Fruit fly (Drosophila melanogaster) whole organism, embryonic: ENCODE measurements around the gene CG14245.

Experiments used
- Ada2b ChIP-seq: fragments of 200-800 bp; sonication (Bioruptor generic); IDR thresholded peaks from 2 replicates; pipeline ENCODE4 v1.3.6; 2022; ENCODE audit warnings: missing biosample characterization, missing genetic modification characterization
- Adf1 ChIP-seq: fragments of 200-800 bp; sonication (Bioruptor generic); IDR thresholded peaks from 2 replicates; pipeline ENCODE4 v1.3.6; 2022; ENCODE audit warnings: missing biosample characterization, missing genetic modification characterization
- Aef1 ChIP-seq: fragments of 200-800 bp; sonication (Bioruptor generic); IDR thresholded peaks from 3 replicates; pipeline ENCODE4 v1.3.6; 2022; ENCODE audit warnings: missing biosample characterization, missing genetic modification characterization
- CG11398 ChIP-seq: fragments of 200-800 bp; sonication (Bioruptor generic); optimal IDR thresholded peaks from 2 replicates; lab custom pipeline; 2016; ENCODE audit warnings: missing biosample characterization, missing genetic modification characterization
- CG11696 ChIP-seq: fragments of 200-800 bp; sonication (Bioruptor generic); IDR thresholded peaks from 2 replicates; pipeline ENCODE4 v1.3.6; 2022; ENCODE audit warnings: missing biosample characterization, missing genetic modification characterization
- CG12659 ChIP-seq: fragments of 200-800 bp; sonication (Bioruptor generic); optimal IDR thresholded peaks from 3 replicates; lab custom pipeline; 2017; ENCODE audit warnings: mild to moderate bottlenecking, missing biosample characterization, missing genetic modification reagents, missing genetic modification characterization
- CG13424 ChIP-seq: fragments of 200-800 bp; sonication (Bioruptor generic); optimal IDR thresholded peaks from 2 replicates; lab custom pipeline; 2019; ENCODE audit warnings: missing biosample characterization, mild to moderate bottlenecking, missing genetic modification characterization, moderate library complexity
- CG15514 ChIP-seq: fragments of 200-800 bp; sonication (Bioruptor generic); optimal IDR thresholded peaks from 3 replicates; lab custom pipeline; 2017; ENCODE audit warnings: missing biosample characterization, missing genetic modification characterization, mild to moderate bottlenecking, moderate library complexity, missing genetic modification reagents
- CG16779 ChIP-seq: fragments of 200-800 bp; sonication (Bioruptor generic); IDR thresholded peaks from 2 replicates; pipeline ENCODE4 v1.3.6; 2022; ENCODE audit warnings: missing biosample characterization, missing genetic modification characterization
- CG17186 ChIP-seq: fragments of 200-800 bp; sonication (Bioruptor generic); optimal IDR thresholded peaks from 3 replicates; lab custom pipeline; 2017; ENCODE audit warnings: missing biosample characterization, missing genetic modification reagents, missing genetic modification characterization
- CG17802 ChIP-seq: fragments of 200-800 bp; sonication (Bioruptor generic); optimal IDR thresholded peaks from 2 replicates; lab custom pipeline; 2018; ENCODE audit warnings: missing biosample characterization, mild to moderate bottlenecking, missing genetic modification characterization, moderate library complexity
- CG30431 ChIP-seq: fragments of 200-800 bp; sonication (Bioruptor generic); optimal IDR thresholded peaks from 2 replicates; lab custom pipeline; 2017; ENCODE audit warnings: missing biosample characterization, missing genetic modification characterization
- CG34376 ChIP-seq: fragments of 200-800 bp; sonication (Bioruptor generic); optimal IDR thresholded peaks from 2 replicates; lab custom pipeline; 2018; ENCODE audit warnings: missing biosample characterization, mild to moderate bottlenecking, missing genetic modification characterization
- CG3838 ChIP-seq: fragments of 200-800 bp; sonication (Bioruptor generic); optimal IDR thresholded peaks from 3 replicates; lab custom pipeline; 2016; ENCODE audit warnings: missing biosample characterization, missing genetic modification characterization
- CG4404 ChIP-seq: fragments of 200-800 bp; sonication (Bioruptor generic); IDR thresholded peaks from 2 replicates; pipeline ENCODE4 v1.3.6; 2022; ENCODE audit warnings: missing biosample characterization, missing genetic modification characterization
- CG7839 ChIP-seq: fragments of 200-800 bp; sonication (Bioruptor generic); optimal IDR thresholded peaks from 3 replicates; lab custom pipeline; 2018; ENCODE audit warnings: missing biosample characterization, mild to moderate bottlenecking, missing genetic modification characterization, moderate library complexity
- CrebB ChIP-seq: fragments of 200-800 bp; sonication (Bioruptor generic); optimal IDR thresholded peaks from 3 replicates; lab custom pipeline; 2018; ENCODE audit warnings: missing biosample characterization, mild to moderate bottlenecking, missing genetic modification characterization
- D19B ChIP-seq: fragments of 200-800 bp; sonication (Bioruptor generic); optimal IDR thresholded peaks from 2 replicates; lab custom pipeline; 2017; ENCODE audit warnings: missing biosample characterization, mild to moderate bottlenecking, missing genetic modification characterization
- Deaf1 ChIP-seq: fragments of 200-800 bp; optimal IDR thresholded peaks from 3 replicates; lab custom pipeline; 2019; ENCODE audit warnings: missing biosample characterization, mild to moderate bottlenecking, missing genetic modification characterization, moderate library complexity
- Dek ChIP-seq: fragments of 200-800 bp; sonication (Bioruptor generic); optimal IDR thresholded peaks from 3 replicates; lab custom pipeline; 2019; ENCODE audit warnings: missing biosample characterization, mild to moderate bottlenecking, missing genetic modification characterization, moderate library complexity
- Dip3 ChIP-seq: fragments of 200-800 bp; sonication (Bioruptor generic); optimal IDR thresholded peaks from 3 replicates; lab custom pipeline; 2016; ENCODE audit warnings: missing biosample characterization, missing genetic modification characterization
- Ets97D ChIP-seq: fragments of 200-800 bp; sonication (Bioruptor generic); optimal IDR thresholded peaks from 3 replicates; lab custom pipeline; 2016; ENCODE audit warnings: missing biosample characterization, missing genetic modification characterization
- Hr3 ChIP-seq: fragments of 200-800 bp; sonication (Bioruptor generic); optimal IDR thresholded peaks from 3 replicates; lab custom pipeline; 2016; ENCODE audit warnings: missing biosample characterization, missing genetic modification characterization
- Max ChIP-seq: fragments of 200-800 bp; sonication (Bioruptor generic); optimal IDR thresholded peaks from 2 replicates; lab custom pipeline; 2016; ENCODE audit warnings: missing biosample characterization, mild to moderate bottlenecking, missing genetic modification characterization
- Nf-YB ChIP-seq: fragments of 200-800 bp; sonication (Bioruptor generic); optimal IDR thresholded peaks from 3 replicates; lab custom pipeline; 2019; ENCODE audit warnings: missing biosample characterization, mild to moderate bottlenecking, missing genetic modification characterization, moderate library complexity
- PHDP ChIP-seq: fragments of 200-800 bp; sonication (Bioruptor generic); optimal IDR thresholded peaks from 3 replicates; lab custom pipeline; 2018; ENCODE audit warnings: missing biosample characterization, mild to moderate bottlenecking, missing genetic modification characterization, moderate library complexity
- Rfx ChIP-seq: fragments of 200-800 bp; sonication (Bioruptor generic); IDR thresholded peaks from 2 replicates; pipeline ENCODE4 v1.3.6; 2022; ENCODE audit warnings: missing biosample characterization, missing genetic modification characterization
- Six4 ChIP-seq: fragments of 200-800 bp; sonication (Bioruptor generic); optimal IDR thresholded peaks from 2 replicates; lab custom pipeline; 2016; ENCODE audit warnings: missing biosample characterization, missing genetic modification characterization
- insv ChIP-seq, 2 experiments: fragments of 200-800 bp; sonication (Bioruptor generic); optimal IDR thresholded peaks; 3 replicates each; lab custom pipeline; 2016 to 2018; ENCODE audit warnings: missing biosample characterization in 2 of 2, missing genetic modification characterization in 2 of 2
- jing ChIP-seq: fragments of 200-800 bp; sonication (Bioruptor generic); optimal IDR thresholded peaks from 2 replicates; lab custom pipeline; 2018; ENCODE audit warnings: missing biosample characterization, mild to moderate bottlenecking, missing genetic modification characterization
- ken ChIP-seq: fragments of 200-800 bp; sonication (Bioruptor generic); IDR thresholded peaks from 3 replicates; pipeline ENCODE4 v1.3.6; 2022; ENCODE audit warnings: missing biosample characterization, missing genetic modification characterization
- kni ChIP-seq: fragments of 200-800 bp; sonication (Bioruptor generic); optimal IDR thresholded peaks from 3 replicates; lab custom pipeline; 2017; ENCODE audit warnings: mild to moderate bottlenecking, missing biosample characterization, missing genetic modification reagents, missing genetic modification characterization
- knrl ChIP-seq: fragments of 200-800 bp; sonication (Bioruptor generic); IDR thresholded peaks from 3 replicates; pipeline ENCODE4 v1.3.6; 2022; ENCODE audit warnings: missing biosample characterization, missing genetic modification characterization; ENCODE audit not compliant: partially characterized antibody
- nerfin-1 ChIP-seq: fragments of 200-800 bp; sonication (Bioruptor generic); optimal IDR thresholded peaks from 3 replicates; lab custom pipeline; 2019; ENCODE audit warnings: missing biosample characterization, mild to moderate bottlenecking, missing genetic modification characterization, moderate library complexity
- nmo ChIP-seq: fragments of 200-800 bp; sonication (Bioruptor generic); optimal IDR thresholded peaks from 2 replicates; lab custom pipeline; 2018; ENCODE audit warnings: missing biosample characterization, mild to moderate bottlenecking, missing genetic modification characterization, moderate library complexity
- onecut ChIP-seq: fragments of 200-800 bp; sonication (Bioruptor generic); IDR thresholded peaks from 2 replicates; pipeline ENCODE4 v1.3.6; 2022; ENCODE audit warnings: missing biosample characterization, missing genetic modification characterization
- pan ChIP-seq, 4 experiments: fragments of >200 bp in 3 of 4; fragments of 200-800 bp in 1 of 4; sonication (Bioruptor generic) in 1 of 4; optimal IDR thresholded peaks in 3 of 4; IDR thresholded peaks in 1 of 4; 2 replicates each; pipeline versions ENCODE4 v1.3.6 to Lab custom; 2017 to 2022; ENCODE audit warnings: missing biosample characterization in 2 of 4, missing genetic modification characterization in 2 of 4, mixed read lengths in 1 of 4
- prd ChIP-seq, 3 experiments: fragments of >200 bp in 2 of 3; fragments of 200-800 bp in 1 of 3; sonication (Bioruptor generic) in 1 of 3; optimal IDR thresholded peaks in 2 of 3; IDR thresholded peaks in 1 of 3; 2 replicates in 2 of 3; 3 replicates in 1 of 3; pipeline versions ENCODE4 v1.3.6 to Lab custom; 2017 to 2022; ENCODE audit warnings: missing biosample characterization in 1 of 3, missing genetic modification characterization in 1 of 3
- pzg ChIP-seq: fragments of 200-800 bp; sonication (Bioruptor generic); optimal IDR thresholded peaks from 3 replicates; lab custom pipeline; 2018; ENCODE audit warnings: missing biosample characterization, mild to moderate bottlenecking, missing genetic modification characterization, moderate library complexity
- row ChIP-seq: fragments of 200-800 bp; sonication (Bioruptor generic); IDR thresholded peaks from 3 replicates; pipeline ENCODE4 v1.3.6; 2022; ENCODE audit warnings: missing biosample characterization, missing genetic modification characterization
- schlank ChIP-seq: fragments of 200-800 bp; sonication (Bioruptor generic); optimal IDR thresholded peaks from 2 replicates; lab custom pipeline; 2018; ENCODE audit warnings: missing biosample characterization, mild to moderate bottlenecking, missing genetic modification characterization
- sd ChIP-seq: fragments of 200-800 bp; sonication (Bioruptor generic); optimal IDR thresholded peaks from 3 replicates; lab custom pipeline; 2018; ENCODE audit warnings: missing biosample characterization, mild to moderate bottlenecking, missing genetic modification characterization, moderate library complexity
- sens ChIP-seq: fragments of 200-800 bp; sonication (Bioruptor generic); peaks from one replicate; lab custom pipeline; 2016; ENCODE audit warnings: missing biosample characterization, missing genetic modification characterization
- slp2 ChIP-seq: fragments of 200-800 bp; sonication (Bioruptor generic); optimal IDR thresholded peaks from 2 replicates; lab custom pipeline; 2016; ENCODE audit warnings: missing biosample characterization, missing genetic modification characterization
- sna ChIP-seq: fragments of 200-800 bp; sonication (Bioruptor generic); IDR thresholded peaks from 2 replicates; pipeline ENCODE4 v1.3.6; 2022; ENCODE audit warnings: missing biosample characterization, missing genetic modification characterization; ENCODE audit not compliant: partially characterized antibody
- ssp ChIP-seq: fragments of 200-800 bp; sonication (Bioruptor generic); IDR thresholded peaks from 2 replicates; pipeline ENCODE4 v1.3.6; 2022; ENCODE audit warnings: missing biosample characterization, missing genetic modification characterization
- trem ChIP-seq: fragments of 200-800 bp; optimal IDR thresholded peaks from 3 replicates; lab custom pipeline; 2019; ENCODE audit warnings: missing biosample characterization, mild to moderate bottlenecking, missing genetic modification characterization, moderate library complexity
- ttk ChIP-seq: fragments of 200-800 bp; sonication (Bioruptor generic); IDR thresholded peaks from 2 replicates; pipeline ENCODE4 v2.1.2; 2022; ENCODE audit warnings: missing biosample characterization, missing genetic modification characterization
- unpg ChIP-seq: fragments of 200-800 bp; sonication (Bioruptor generic); optimal IDR thresholded peaks from 3 replicates; lab custom pipeline; 2018; ENCODE audit warnings: missing biosample characterization, mild to moderate bottlenecking, missing genetic modification characterization, moderate library complexity

CG14245 gene

dm6 chr3R:26717295-26717694, 11.2 kb upstream of the CG14245 start, which contains the start of gene CG6425 (continued):
- TF ChIP-seq Max (GFP tag; lab: Kevin White, UChicago) (no peak), sd (tag; lab: Kevin White, UChicago) (peak; percentile 60), schlank (no peak), unpg (GFP tag; lab: Kevin White, UChicago) (peak; percentile 15), CG7839 (tag; lab: Kevin White, UChicago) (peak; percentile 15), nmo (GFP tag; lab: Kevin White, UChicago) (peak; percentile 68), sna (GFP tag; lab: Robert Waterston, UW) (no peak), Ada2b (GFP tag; lab: Robert Waterston, UW) (peak; percentile 30; the same call in 1 of the 2 replicates), jing (GFP tag; lab: Kevin White, UChicago) (no peak), Six4 (GFP tag; lab: Kevin White, UChicago) (no peak), nerfin-1 (tag; lab: Kevin White, UChicago) (peak; percentile 15), CG3838 (no peak), ttk (GFP tag; lab: Robert Waterston, UW) (no peak), slp2 (GFP tag; lab: Kevin White, UChicago) (no peak), Dip3 (GFP tag; lab: Kevin White, UChicago) (no peak), Deaf1 (tag; lab: Kevin White, UChicago) (no peak), Dek (peak; percentile 8), ssp (GFP tag; lab: Robert Waterston, UW) (peak; percentile 97), CG34376 (GFP tag; lab: Kevin White, UChicago) (no peak), pzg (peak; percentile 59), insv (GFP tag; optimal IDR thresholded peaks at IDR 0.05; lab: Kevin White, UChicago) (no peak), Aef1 (GFP tag; lab: Robert Waterston, UW) (no peak), CG17186 (no peak), CG11398 (no peak), ken (GFP tag; lab: Robert Waterston, UW) (0 out of 3 replicates have a peak, but pooled peaks have one; percentile 51), trem (tag; lab: Kevin White, UChicago) (peak; percentile 8), CG15514 (GFP tag; lab: Kevin White, UChicago) (peak; percentile 13), prd (optimal IDR thresholded peaks at IDR 0.05; lab: Kevin White, UChicago) (no peak), prd (GFP tag; IDR thresholded peaks at IDR 0.05; lab: Robert Waterston, UW) (peak; percentile 19; the same call in 1 of the 3 replicates), PHDP (tag; lab: Kevin White, UChicago) (no peak), onecut (no peak), CG12659 (GFP tag; lab: Kevin White, UChicago) (peak; percentile 52), Rfx (GFP tag; lab: Robert Waterston, UW) (peak; percentile 45; the same call in 1 of the 2 replicates), Hr3 (GFP tag; lab: Kevin White, UChicago) (peak; percentile 14), CG30431 (GFP tag; lab: Kevin White, UChicago) (no peak), CG17802 (peak; percentile 55), CrebB (tag; lab: Kevin White, UChicago) (no peak), Nf-YB (GFP tag; lab: Kevin White, UChicago) (no peak), Adf1 (GFP tag; lab: Robert Waterston, UW) (no peak), CG16779 (GFP tag; lab: Robert Waterston, UW) (no peak), D19B (GFP tag; lab: Kevin White, UChicago) (no peak), kni (GFP tag; lab: Kevin White, UChicago) (no peak), knrl (0 out of 3 replicates have a peak, but pooled peaks have one; percentile 30), Ets97D (peak; percentile 6), pan (optimal IDR thresholded peaks at IDR 0.05; lab: Kevin White, UChicago) (no peak), pan (GFP tag; optimal IDR thresholded peaks at IDR 0.05 in 1 of 2, IDR thresholded peaks at IDR 0.05 in 1 of 2) (peak in 1 of 2 experiments; percentile 34), row (GFP tag; lab: Robert Waterston, UW) (peak; percentile 89), CG4404 (GFP tag; lab: Robert Waterston, UW) (0 out of 2 replicates have a peak, but pooled peaks have one; percentile 13), CG13424 (tag; lab: Kevin White, UChicago) (peak; percentile 33), CG11696 (no peak), sens (GFP tag; lab: Kevin White, UChicago) (peak; percentile 78)
